Worm (Caenorhabditis elegans) whole organism, L2 larva: ENCODE results near the gene smr-1.

Experiments used
- aly-2 ChIP-seq: fragments of 150-350 bp; optimal IDR thresholded peaks from 2 replicates; lab custom pipeline; 2014; ENCODE audit warnings: missing biosample characterization, missing genetic modification characterization
- egl-27 ChIP-seq: sonication (generic microtip); optimal IDR thresholded peaks from 3 replicates; lab custom pipeline; 2017; ENCODE audit warnings: missing biosample characterization, missing genetic modification reagents, missing genetic modification characterization
- elt-1 ChIP-seq: fragments of 150-350 bp; optimal IDR thresholded peaks from 2 replicates; lab custom pipeline; 2014; ENCODE audit warnings: missing biosample characterization, missing genetic modification characterization
- fos-1 ChIP-seq: fragments of 150-350 bp; optimal IDR thresholded peaks from 2 replicates; lab custom pipeline; 2014; ENCODE audit warnings: missing biosample characterization, missing genetic modification characterization
- lin-11 ChIP-seq: fragments of 150-350 bp; sonication (generic microtip); optimal IDR thresholded peaks from 2 replicates; lab custom pipeline; 2014; ENCODE audit warnings: missing biosample characterization, missing genetic modification characterization, inconsistent platforms, mixed read lengths
- nhr-11 ChIP-seq: fragments of 150-350 bp; optimal IDR thresholded peaks from 2 replicates; lab custom pipeline; 2014; ENCODE audit warnings: missing biosample characterization, missing genetic modification characterization
- nhr-21 ChIP-seq: fragments of 150-350 bp; optimal IDR thresholded peaks from 2 replicates; lab custom pipeline; 2014; ENCODE audit warnings: missing biosample characterization, missing genetic modification characterization
- nhr-237 ChIP-seq: fragments of 150-350 bp; optimal IDR thresholded peaks from 2 replicates; lab custom pipeline; 2014; ENCODE audit warnings: missing biosample characterization, missing genetic modification characterization
- snpc-4 ChIP-seq: fragments of 150-350 bp; optimal IDR thresholded peaks from 2 replicates; lab custom pipeline; 2014; ENCODE audit warnings: missing biosample characterization, missing genetic modification characterization
- unc-39 ChIP-seq: fragments of 150-350 bp; optimal IDR thresholded peaks from 2 replicates; lab custom pipeline; 2014; ENCODE audit warnings: missing biosample characterization, missing genetic modification characterization
- unc-62 ChIP-seq: fragments of 150-350 bp; optimal IDR thresholded peaks from 2 replicates; lab custom pipeline; 2014; ENCODE audit warnings: missing biosample characterization, missing genetic modification reagents, missing genetic modification characterization
- zag-1 ChIP-seq: fragments of 150-350 bp; optimal IDR thresholded peaks from 2 replicates; lab custom pipeline; 2014; ENCODE audit warnings: missing biosample characterization, missing genetic modification characterization

- TF ChIP-seq unc-62 (GFP tag; lab: Kevin White, UChicago) (no peak), snpc-4 (tag; lab: Kevin White, UChicago) (no peak), elt-1 (tag; lab: Kevin White, UChicago) (no peak), nhr-11 (tag; lab: Kevin White, UChicago) (no peak), nhr-237 (no peak), zag-1 (no peak), aly-2 (tag; lab: Kevin White, UChicago) (no peak), lin-11 (tag; lab: Kevin White, UChicago) (no peak), fos-1 (no peak), nhr-21 (tag; lab: Kevin White, UChicago) (no peak), egl-27 (tag; lab: Kevin White, UChicago) (no peak), unc-39 (tag; lab: Kevin White, UChicago) (no peak)
Measured at ce11 chrIII:1149472-1149871, 6.5 kb downstream of the smr-1 start.
